Worm (Caenorhabditis elegans): ENCODE results near the gene cfap-20.

Gene cfap-20

ce11 chrIII:3540424-3540823 lies 3.1 kb upstream of the cfap-20 start (continued):
- TF ChIP-seq hlh-8 (tag; optimal IDR thresholded peaks at IDR 0.05) (peak; percentile 64), che-1 (tag; optimal IDR thresholded peaks at IDR 0.05) (no peak), elt-4 (tag; optimal IDR thresholded peaks at IDR 0.05) (no peak), pqm-1 (tag; optimal IDR thresholded peaks at IDR 0.05) (no peak), unc-42 (tag; optimal IDR thresholded peaks at IDR 0.05) (no peak), pha-2 (tag; optimal IDR thresholded peaks at IDR 0.05) (no peak), ets-4 (tag; optimal IDR thresholded peaks at IDR 0.05) (peak; percentile 60), elt-2 (tag; optimal IDR thresholded peaks at IDR 0.05) (peak; percentile 68), ceh-2 (tag; optimal IDR thresholded peaks at IDR 0.05) (peak; percentile 62), ceh-22 (tag; optimal IDR thresholded peaks at IDR 0.05) (no peak), syd-9 (tag; optimal IDR thresholded peaks at IDR 0.05) (no peak), hlh-13 (GFP tag; optimal IDR thresholded peaks at IDR 0.05) (no peak), rnt-1 (tag; optimal IDR thresholded peaks at IDR 0.05) (peak; percentile 48), pag-3 (tag; optimal IDR thresholded peaks at IDR 0.05; ENCODE audit: borderline replicate concordance) (no peak), ztf-16 (tag; optimal IDR thresholded peaks at IDR 0.05) (peak; percentile 14), ceh-24 (tag; optimal IDR thresholded peaks at IDR 0.05) (no peak), ttx-3 (tag; optimal IDR thresholded peaks at IDR 0.05) (peak; percentile 15), tbx-2 (tag; optimal IDR thresholded peaks at IDR 0.05) (peak; percentile 89), ama-1 (optimal IDR thresholded peaks at IDR 0.05) (no peak), ceh-18 (tag; optimal IDR thresholded peaks at IDR 0.05) (peak; percentile 1), lim-6 (tag; optimal IDR thresholded peaks at IDR 0.05) (no peak), K09A11.1 (tag; optimal IDR thresholded peaks at IDR 0.05; ENCODE audit: insufficient read depth) (no peak), gmeb-2 (tag; optimal IDR thresholded peaks at IDR 0.05) (no peak), C08G9.2 (tag; optimal IDR thresholded peaks at IDR 0.05) (peak; percentile 72), hlh-15 (tag; optimal IDR thresholded peaks at IDR 0.05) (no peak), eyg-1 (tag; optimal IDR thresholded peaks at IDR 0.05) (no peak), ceh-45 (GFP tag; IDR thresholded peaks at IDR 0.05) (no peak), odd-2 (tag; optimal IDR thresholded peaks at IDR 0.05) (no peak), lin-11 (tag; optimal IDR thresholded peaks at IDR 0.05) (no peak), mec-3 (tag; optimal IDR thresholded peaks at IDR 0.05; ENCODE audit: borderline replicate concordance) (no peak), madf-2 (tag; optimal IDR thresholded peaks at IDR 0.05) (no peak), T23F11.4 (GFP tag; optimal IDR thresholded peaks at IDR 0.05) (no peak), ceh-14 (tag; optimal IDR thresholded peaks at IDR 0.05) (peak; percentile 41)

- TF ChIP-seq fkh-10 (GFP tag; optimal IDR thresholded peaks at IDR 0.05), result no peak
- TF ChIP-seq lim-6 (tag; optimal IDR thresholded peaks at IDR 0.05), result no peak
- no peak for TF ChIP-seq T23F11.4 (GFP tag; optimal IDR thresholded peaks at IDR 0.05)
- TF ChIP-seq hlh-15 (tag; optimal IDR thresholded peaks at IDR 0.05), result no peak
- no peak for TF ChIP-seq dmd-4 (tag; optimal IDR thresholded peaks at IDR 0.05; ENCODE audit: borderline replicate concordance)
- no peak for TF ChIP-seq fax-1 (tag; optimal IDR thresholded peaks at IDR 0.05)
- TF ChIP-seq pha-2 (tag; optimal IDR thresholded peaks at IDR 0.05), result no peak
- TF ChIP-seq odd-2 (tag; optimal IDR thresholded peaks at IDR 0.05), result no peak
- no peak for TF ChIP-seq ahr-1 (tag; optimal IDR thresholded peaks at IDR 0.05)
- TF ChIP-seq nhr-232 (tag; optimal IDR thresholded peaks at IDR 0.05), result no peak
- TF ChIP-seq pat-9 (tag; optimal IDR thresholded peaks at IDR 0.05), result no peak
- no peak for TF ChIP-seq unc-42 (tag; optimal IDR thresholded peaks at IDR 0.05)
- no peak for TF ChIP-seq ets-4 (tag; optimal IDR thresholded peaks at IDR 0.05)
- TF ChIP-seq hlh-8 (tag; optimal IDR thresholded peaks at IDR 0.05), result no peak
Observed at ce11 chrIII:3539499-3539898, 2.2 kb upstream of the cfap-20 start.

- TF ChIP-seq dmd-4 (tag; optimal IDR thresholded peaks at IDR 0.05; ENCODE audit: borderline replicate concordance) (no peak), C08G9.2 (tag; optimal IDR thresholded peaks at IDR 0.05) (no peak), ahr-1 (tag; optimal IDR thresholded peaks at IDR 0.05) (no peak), hlh-15 (tag; optimal IDR thresholded peaks at IDR 0.05) (no peak), madf-2 (tag; optimal IDR thresholded peaks at IDR 0.05) (no peak)
Observed at ce11 chrIII:3534185-3534584, 3.1 kb downstream of the cfap-20 start.
